Worm (Caenorhabditis elegans) whole organism, early embryonic: ENCODE data around the gene F10G7.9.

Experiments
- B0310.2 ChIP-seq: sonication (generic microtip); optimal IDR thresholded peaks from 2 replicates; lab custom pipeline; 2016; ENCODE audit warnings: mild to moderate bottlenecking, missing genetic modification characterization, missing compliant biosample characterization
- F13C5.2 ChIP-seq: sonication (generic microtip); optimal IDR thresholded peaks from 2 replicates; lab custom pipeline; 2017; ENCODE audit warnings: mild to moderate bottlenecking, missing genetic modification characterization, inconsistent platforms, missing compliant biosample characterization
- aly-1 ChIP-seq: sonication (generic microtip); optimal IDR thresholded peaks from 2 replicates; lab custom pipeline; 2016; ENCODE audit warnings: missing genetic modification characterization, missing compliant biosample characterization
- ama-1 ChIP-seq: fragments of 150-350 bp; optimal IDR thresholded peaks from 2 replicates; lab custom pipeline; 2014
- ceh-13 ChIP-seq: fragments of 200-800 bp; sonication (Bioruptor generic); optimal IDR thresholded peaks from 2 replicates; lab custom pipeline; 2018; ENCODE audit warnings: mild to moderate bottlenecking, missing genetic modification characterization, missing compliant biosample characterization
- ceh-36 ChIP-seq: sonication (generic microtip); optimal IDR thresholded peaks from 2 replicates; lab custom pipeline; 2016; ENCODE audit warnings: missing genetic modification characterization, inconsistent platforms, missing compliant biosample characterization
- ets-7 ChIP-seq: sonication (generic microtip); optimal IDR thresholded peaks from 2 replicates; lab custom pipeline; 2016; ENCODE audit warnings: missing genotype, missing genetic modification characterization, missing compliant biosample characterization
- flt-1 ChIP-seq: fragments of 200-800 bp; sonication (Bioruptor generic); IDR thresholded peaks from 2 replicates; pipeline ENCODE4 v1.3.6; 2022; ENCODE audit warnings: missing genetic modification characterization, missing compliant biosample characterization
- hmbx-1 ChIP-seq: sonication (generic microtip); optimal IDR thresholded peaks from 2 replicates; lab custom pipeline; 2016; ENCODE audit warnings: mild to moderate bottlenecking, missing genetic modification characterization, missing compliant biosample characterization
- hmg-4 ChIP-seq: fragments of 200-800 bp; sonication (Bioruptor generic); optimal IDR thresholded peaks from 2 replicates; lab custom pipeline; 2018; ENCODE audit warnings: mild to moderate bottlenecking, missing genetic modification characterization, missing compliant biosample characterization
- hnd-1 ChIP-seq: sonication (generic microtip); optimal IDR thresholded peaks from 2 replicates; lab custom pipeline; 2016; ENCODE audit warnings: missing genetic modification characterization, missing compliant biosample characterization
- pes-1 ChIP-seq: fragments of 200-800 bp; sonication (Bioruptor generic); IDR thresholded peaks from 2 replicates; pipeline ENCODE4 v1.3.6; 2022; ENCODE audit warnings: missing genetic modification reagents, missing genetic modification characterization, missing compliant biosample characterization
- scrt-1 ChIP-seq: fragments of 200-800 bp; sonication (Bioruptor generic); IDR thresholded peaks from 2 replicates; pipeline ENCODE4 v1.3.6; 2022; ENCODE audit warnings: missing genetic modification characterization, missing compliant biosample characterization
- sea-1 ChIP-seq: fragments of 200-800 bp; sonication (Bioruptor generic); conservative IDR thresholded peaks from 2 replicates; pipeline ENCODE4 v1.3.6; 2022; ENCODE audit warnings: missing genetic modification characterization, missing compliant biosample characterization
- tbx-11 ChIP-seq: fragments of 200-800 bp; sonication (Bioruptor generic); IDR thresholded peaks from 2 replicates; pipeline ENCODE4 v1.3.6; 2022; ENCODE audit warnings: missing genetic modification characterization, missing compliant biosample characterization
- tbx-37 ChIP-seq: fragments of 200-800 bp; sonication (Bioruptor generic); conservative IDR thresholded peaks from 2 replicates; pipeline ENCODE4 v1.3.6; 2022; ENCODE audit warnings: missing genetic modification reagents, missing genetic modification characterization, missing compliant biosample characterization
- tra-4 ChIP-seq: sonication (generic microtip); optimal IDR thresholded peaks from 2 replicates; lab custom pipeline; 2017; ENCODE audit warnings: missing genetic modification characterization, missing compliant biosample characterization

F10G7.9 gene

ce11 chrII:4745281-4745680 lies 39.0 kb upstream of the F10G7.9 start:
- TF ChIP-seq ets-7: no peak
- TF ChIP-seq tbx-37 (GFP tag; lab: Robert Waterston, UW): no peak
- no peak for TF ChIP-seq B0310.2
- TF ChIP-seq tra-4: no peak
- TF ChIP-seq ama-1: no peak
- TF ChIP-seq pes-1 (GFP tag; lab: Robert Waterston, UW): no peak
- TF ChIP-seq flt-1 (GFP tag; lab: Robert Waterston, UW): no peak
- TF ChIP-seq scrt-1 (GFP tag; lab: Robert Waterston, UW): no peak
- TF ChIP-seq sea-1 (GFP tag; lab: Robert Waterston, UW): no peak
- no peak for TF ChIP-seq hnd-1

- no peak for TF ChIP-seq F13C5.2 (tag; lab: Kevin White, UChicago)
- no peak for TF ChIP-seq ama-1
- no peak for TF ChIP-seq B0310.2
- TF ChIP-seq aly-1 (tag; lab: Kevin White, UChicago): no peak
- TF ChIP-seq ceh-36 (tag; lab: Kevin White, UChicago): no peak
- no peak for TF ChIP-seq scrt-1 (GFP tag; lab: Robert Waterston, UW)
Measured at ce11 chrII:4741527-4742187, 35.4 kb upstream of the F10G7.9 start, which contains the start of gene acs-11. acs-11 (plus strand) TSS chrII:4742137.

- TF ChIP-seq tra-4 (no peak), hmg-4 (GFP tag; lab: Kevin White, UChicago) (peak; percentile 69), ets-7 (peak; percentile 49), pes-1 (GFP tag; lab: Robert Waterston, UW) (peak; percentile 71; the same call in 1 of the 2 replicates), F13C5.2 (tag; lab: Kevin White, UChicago) (peak; percentile 40), tbx-11 (no peak), tbx-37 (GFP tag; lab: Robert Waterston, UW) (peak; percentile 92)
Measured at ce11 chrII:4739984-4740462, 33.7 kb upstream of the F10G7.9 start, which contains the start of gene eas-1. eas-1 (plus strand) TSS chrII:4740412.

- TF ChIP-seq hnd-1: no peak
- TF ChIP-seq B0310.2: no peak
- no peak for TF ChIP-seq pes-1 (GFP tag; lab: Robert Waterston, UW)
- TF ChIP-seq hmg-4 (GFP tag; lab: Kevin White, UChicago): no peak
- TF ChIP-seq sea-1 (GFP tag; lab: Robert Waterston, UW): no peak
- TF ChIP-seq aly-1 (tag; lab: Kevin White, UChicago): no peak
Measured at ce11 chrII:4737348-4737747, 31.1 kb upstream of the F10G7.9 start, which contains the start of gene ctsa-1.1. ctsa-1.1 (plus strand) TSS chrII:4737648.

ce11 chrII:4736585-4736984 lies 30.3 kb upstream of the F10G7.9 start:
- TF ChIP-seq ama-1 (no peak), B0310.2 (no peak), flt-1 (GFP tag; lab: Robert Waterston, UW) (no peak), hmg-4 (GFP tag; lab: Kevin White, UChicago) (no peak), ceh-36 (tag; lab: Kevin White, UChicago) (no peak), hnd-1 (no peak), pes-1 (GFP tag; lab: Robert Waterston, UW) (no peak), hmbx-1 (tag; lab: Kevin White, UChicago) (no peak), aly-1 (tag; lab: Kevin White, UChicago) (no peak), tra-4 (no peak)

ce11 chrII:4734477-4734876 lies 28.2 kb upstream of the F10G7.9 start:
- TF ChIP-seq ama-1 (no peak), flt-1 (GFP tag; lab: Robert Waterston, UW) (no peak), hnd-1 (no peak), F13C5.2 (tag; lab: Kevin White, UChicago) (no peak), ceh-13 (GFP tag; lab: Kevin White, UChicago) (no peak), ets-7 (no peak)

- TF ChIP-seq ets-7: no peak
- TF ChIP-seq tbx-37 (GFP tag; lab: Robert Waterston, UW): no peak
- no peak for TF ChIP-seq B0310.2
- TF ChIP-seq hmbx-1 (tag; lab: Kevin White, UChicago): no peak
- no peak for TF ChIP-seq F13C5.2 (tag; lab: Kevin White, UChicago)
- TF ChIP-seq hmg-4 (GFP tag; lab: Kevin White, UChicago): no peak
- TF ChIP-seq tra-4: no peak
- no peak for TF ChIP-seq pes-1 (GFP tag; lab: Robert Waterston, UW)
- no peak for TF ChIP-seq hnd-1
- TF ChIP-seq ceh-36 (tag; lab: Kevin White, UChicago): no peak
- no peak for TF ChIP-seq ceh-13 (GFP tag; lab: Kevin White, UChicago)
- no peak for TF ChIP-seq tbx-11
- TF ChIP-seq ama-1: no peak
- TF ChIP-seq flt-1 (GFP tag; lab: Robert Waterston, UW): no peak
- no peak for TF ChIP-seq sea-1 (GFP tag; lab: Robert Waterston, UW)
- TF ChIP-seq aly-1 (tag; lab: Kevin White, UChicago): no peak
- TF ChIP-seq scrt-1 (GFP tag; lab: Robert Waterston, UW): no peak
Measured at ce11 chrII:4733848-4734247, 27.6 kb upstream of the F10G7.9 start, which contains the start of gene F41C3.11. F41C3.11 (minus strand) TSS chrII:4733948.

ce11 chrII:4729733-4730132 lies 23.4 kb upstream of the F10G7.9 start, which contains the start of gene F41C3.7:
F41C3.7 (plus strand) TSS chrII:4730033.
- TF ChIP-seq aly-1 (tag; lab: Kevin White, UChicago) (no peak), B0310.2 (no peak), ceh-13 (GFP tag; lab: Kevin White, UChicago) (no peak), hnd-1 (no peak), hmbx-1 (tag; lab: Kevin White, UChicago) (no peak), sea-1 (GFP tag; lab: Robert Waterston, UW) (no peak), tra-4 (no peak), ceh-36 (tag; lab: Kevin White, UChicago) (no peak), ama-1 (no peak), hmg-4 (GFP tag; lab: Kevin White, UChicago) (no peak), pes-1 (GFP tag; lab: Robert Waterston, UW) (no peak), scrt-1 (GFP tag; lab: Robert Waterston, UW) (no peak), tbx-37 (GFP tag; lab: Robert Waterston, UW) (no peak), ets-7 (no peak), F13C5.2 (tag; lab: Kevin White, UChicago) (no peak), tbx-11 (no peak), flt-1 (GFP tag; lab: Robert Waterston, UW) (no peak)
